Worm (Caenorhabditis elegans) whole organism, L4 larva: ENCODE measurements around the gene tat-3.

Source experiments
- D1046.2 ChIP-seq: fragments of 200-800 bp; sonication (Bioruptor generic); IDR thresholded peaks from 2 replicates; pipeline ENCODE4 v1.3.6; 2022; ENCODE audit warnings: missing genetic modification characterization, missing compliant biosample characterization
- F10B5.3 ChIP-seq: sonication (generic microtip); optimal IDR thresholded peaks from 2 replicates; lab custom pipeline; 2016; ENCODE audit warnings: mild to moderate bottlenecking, missing genetic modification characterization, missing compliant biosample characterization
- F37D6.2 ChIP-seq: sonication (generic microtip); optimal IDR thresholded peaks from 2 replicates; lab custom pipeline; 2016; ENCODE audit warnings: mild to moderate bottlenecking, missing genetic modification characterization, missing compliant biosample characterization
- ZK337.2 ChIP-seq: fragments of 200-800 bp; sonication (Bioruptor generic); IDR thresholded peaks from 2 replicates; pipeline ENCODE4 v1.3.6; 2022; ENCODE audit warnings: missing genetic modification reagents, missing genetic modification characterization, missing compliant biosample characterization
- ZK546.5 ChIP-seq, 2 experiments: sonication (generic microtip); optimal IDR thresholded peaks; 2 replicates each; lab custom pipeline; 2017; ENCODE audit warnings: missing biosample characterization in 2 of 2, missing genetic modification characterization in 2 of 2
- aha-1 ChIP-seq: fragments of 150-350 bp; peaks from one replicate; lab custom pipeline; 2014; ENCODE audit warnings: missing biosample characterization, missing genetic modification characterization
- aly-2 ChIP-seq: sonication (generic microtip); optimal IDR thresholded peaks from 2 replicates; lab custom pipeline; 2018; ENCODE audit warnings: missing biosample characterization, missing genetic modification characterization
- arid-1 ChIP-seq: fragments of 200-800 bp; sonication (Bioruptor generic); conservative IDR thresholded peaks from 2 replicates; pipeline ENCODE4 v1.3.6; 2022; ENCODE audit warnings: missing genetic modification reagents, missing genetic modification characterization, missing compliant biosample characterization
- attf-4 ChIP-seq: sonication (generic microtip); optimal IDR thresholded peaks from 3 replicates; lab custom pipeline; 2017; ENCODE audit warnings: missing biosample characterization, missing genetic modification characterization
- ceh-28 ChIP-seq: fragments of 150-350 bp; optimal IDR thresholded peaks from 2 replicates; lab custom pipeline; 2014; ENCODE audit warnings: missing biosample characterization, missing genetic modification reagents, missing genetic modification characterization
- ceh-32 ChIP-seq: sonication (generic microtip); optimal IDR thresholded peaks from 2 replicates; lab custom pipeline; 2016; ENCODE audit warnings: mild to moderate bottlenecking, missing genetic modification characterization, missing compliant biosample characterization; ENCODE audit not compliant: poor library complexity
- ceh-44 ChIP-seq: fragments of 200-800 bp; sonication (Bioruptor generic); IDR thresholded peaks from 2 replicates; pipeline ENCODE4 v1.3.6; 2022; ENCODE audit warnings: missing genetic modification reagents, missing genetic modification characterization, missing compliant biosample characterization
- ceh-62 ChIP-seq: sonication (generic microtip); optimal IDR thresholded peaks from 2 replicates; lab custom pipeline; 2017; ENCODE audit warnings: missing biosample characterization, missing genetic modification characterization
- ceh-82 ChIP-seq: sonication (generic microtip); optimal IDR thresholded peaks from 2 replicates; lab custom pipeline; 2017; ENCODE audit warnings: missing biosample characterization, missing genetic modification characterization
- daf-12 ChIP-seq: fragments of 150-350 bp; optimal IDR thresholded peaks from 2 replicates; lab custom pipeline; 2014; ENCODE audit warnings: missing biosample characterization, missing genetic modification reagents, missing genetic modification characterization
- dpl-1 ChIP-seq: fragments of 150-350 bp; optimal IDR thresholded peaks from 2 replicates; lab custom pipeline; 2014; ENCODE audit warnings: missing biosample characterization, missing genetic modification reagents, missing genetic modification characterization
- duxl-1 ChIP-seq: sonication (generic microtip); optimal IDR thresholded peaks from 2 replicates; lab custom pipeline; 2016; ENCODE audit warnings: mild to moderate bottlenecking, missing genetic modification characterization, moderate library complexity, missing compliant biosample characterization; ENCODE audit not compliant: poor library complexity
- dve-1 ChIP-seq: sonication (generic microtip); optimal IDR thresholded peaks from 2 replicates; lab custom pipeline; 2017; ENCODE audit warnings: antibody characterized with exemption, mild to moderate bottlenecking, missing genetic modification characterization, missing compliant biosample characterization; ENCODE audit not compliant: insufficient read depth
- egl-27 ChIP-seq: sonication (generic microtip); optimal IDR thresholded peaks from 3 replicates; lab custom pipeline; 2017; ENCODE audit warnings: missing biosample characterization, missing genetic modification reagents, missing genetic modification characterization
- fkh-10 ChIP-seq: fragments of 150-350 bp; optimal IDR thresholded peaks from 2 replicates; lab custom pipeline; 2014; ENCODE audit warnings: missing biosample characterization, missing genetic modification reagents, missing genetic modification characterization
- fos-1 ChIP-seq: fragments of 150-350 bp; optimal IDR thresholded peaks from 2 replicates; lab custom pipeline; 2014; ENCODE audit warnings: missing biosample characterization, missing genetic modification characterization
- gei-8 ChIP-seq: fragments of 200-800 bp; sonication (Bioruptor generic); optimal IDR thresholded peaks from 2 replicates; lab custom pipeline; 2018; ENCODE audit warnings: mild to moderate bottlenecking, missing genetic modification characterization, missing compliant biosample characterization
- hif-1 ChIP-seq, 2 experiments: sonication (generic microtip); optimal IDR thresholded peaks; 2 replicates each; lab custom pipeline; 2016 to 2017; ENCODE audit warnings: missing compliant biosample characterization in 2 of 2, missing genetic modification characterization in 2 of 2, missing genetic modification reagents in 2 of 2, missing genotype in 2 of 2, mild to moderate bottlenecking in 1 of 2
- hmg-1.1 ChIP-seq: fragments of 200-800 bp; sonication (Bioruptor generic); IDR thresholded peaks from 2 replicates; pipeline ENCODE4 v1.3.6; 2022; ENCODE audit warnings: missing genetic modification reagents, missing genetic modification characterization, missing compliant biosample characterization
- lim-7 ChIP-seq: fragments of 200-800 bp; sonication (Bioruptor generic); IDR thresholded peaks from 2 replicates; pipeline ENCODE4 v1.3.6; 2022; ENCODE audit warnings: missing genetic modification characterization, missing compliant biosample characterization
- lin-1 ChIP-seq: fragments of 200-800 bp; sonication (Bioruptor generic); IDR thresholded peaks from 2 replicates; pipeline ENCODE4 v1.3.6; 2022; ENCODE audit warnings: missing genetic modification reagents, missing genetic modification characterization, missing compliant biosample characterization
- lin-29 ChIP-seq: fragments of 200-800 bp; sonication (Bioruptor generic); IDR thresholded peaks from 2 replicates; pipeline ENCODE4 v1.3.6; 2022; ENCODE audit warnings: missing genetic modification reagents, missing genetic modification characterization, missing compliant biosample characterization
- lin-38 ChIP-seq: fragments of 200-800 bp; sonication (Bioruptor generic); IDR thresholded peaks from 2 replicates; pipeline ENCODE4 v1.3.6; 2022; ENCODE audit warnings: missing genetic modification reagents, missing genetic modification characterization, missing compliant biosample characterization
- lir-3 ChIP-seq: sonication (generic microtip); optimal IDR thresholded peaks from 2 replicates; lab custom pipeline; 2016; ENCODE audit warnings: mild to moderate bottlenecking, missing genetic modification characterization, missing compliant biosample characterization
- madf-5 ChIP-seq, 2 experiments: fragments of 200-800 bp; sonication (Bioruptor generic); IDR thresholded peaks; 2 replicates each; pipeline ENCODE4 v1.3.6; 2022; ENCODE audit warnings: missing compliant biosample characterization in 2 of 2, missing genetic modification characterization in 2 of 2
- mep-1 ChIP-seq: fragments of 150-350 bp; sonication (generic microtip); optimal IDR thresholded peaks from 3 replicates; lab custom pipeline; 2014; ENCODE audit warnings: missing biosample characterization, missing genetic modification characterization
- mxl-3 ChIP-seq: fragments of 200-800 bp; sonication (Bioruptor generic); optimal IDR thresholded peaks from 2 replicates; lab custom pipeline; 2018; ENCODE audit warnings: mild to moderate bottlenecking, missing genetic modification characterization, missing compliant biosample characterization
- nhr-11 ChIP-seq: fragments of 150-350 bp; optimal IDR thresholded peaks from 2 replicates; lab custom pipeline; 2014; ENCODE audit warnings: missing biosample characterization, missing genetic modification characterization
- nhr-28 ChIP-seq: fragments of 150-350 bp; optimal IDR thresholded peaks from 2 replicates; lab custom pipeline; 2014; ENCODE audit warnings: missing biosample characterization, missing genetic modification characterization
- nhr-41 ChIP-seq: fragments of 200-800 bp; sonication (Bioruptor generic); IDR thresholded peaks from 2 replicates; pipeline ENCODE4 v1.3.6; 2022; ENCODE audit warnings: missing genetic modification reagents, missing genetic modification characterization, missing compliant biosample characterization
- php-3 ChIP-seq: fragments of 200-800 bp; sonication (Bioruptor generic); IDR thresholded peaks from 2 replicates; pipeline ENCODE4 v1.3.6; 2022; ENCODE audit warnings: missing genetic modification reagents, missing genetic modification characterization, missing compliant biosample characterization
- pqm-1 ChIP-seq: sonication (generic microtip); optimal IDR thresholded peaks from 2 replicates; lab custom pipeline; 2017; ENCODE audit warnings: missing biosample characterization, missing genetic modification characterization
- rbr-2 ChIP-seq: sonication (generic microtip); optimal IDR thresholded peaks from 2 replicates; lab custom pipeline; 2016; ENCODE audit warnings: missing genotype, missing genetic modification characterization, missing compliant biosample characterization
- saeg-2 ChIP-seq: fragments of 200-800 bp; sonication (Bioruptor generic); IDR thresholded peaks from 2 replicates; pipeline ENCODE4 v1.3.6; 2022; ENCODE audit warnings: missing genetic modification reagents, missing genetic modification characterization, missing compliant biosample characterization
- skn-1 ChIP-seq: fragments of 150-350 bp; optimal IDR thresholded peaks from 2 replicates; lab custom pipeline; 2014; ENCODE audit warnings: missing biosample characterization, missing genetic modification characterization
- snpc-1.2 ChIP-seq: fragments of 200-800 bp; sonication (Bioruptor generic); IDR thresholded peaks from 2 replicates; pipeline ENCODE4 v1.3.6; 2022; ENCODE audit warnings: missing genetic modification reagents, missing genetic modification characterization, missing compliant biosample characterization
- spr-1 ChIP-seq: sonication (generic microtip); optimal IDR thresholded peaks from 2 replicates; lab custom pipeline; 2016; ENCODE audit warnings: mild to moderate bottlenecking, missing genetic modification characterization, missing compliant biosample characterization
- tag-97 ChIP-seq: fragments of 200-800 bp; sonication (Bioruptor generic); IDR thresholded peaks from 2 replicates; pipeline ENCODE4 v1.3.6; 2022; ENCODE audit warnings: missing genetic modification characterization, missing compliant biosample characterization
- tra-1 ChIP-seq: fragments of 200-800 bp; sonication (Bioruptor generic); IDR thresholded peaks from 2 replicates; pipeline ENCODE4 v1.3.6; 2022; ENCODE audit warnings: missing genetic modification reagents, missing genetic modification characterization, missing compliant biosample characterization
- unc-39 ChIP-seq: sonication (generic microtip); optimal IDR thresholded peaks from 2 replicates; lab custom pipeline; 2017; ENCODE audit warnings: missing biosample characterization, missing genetic modification characterization
- unc-62 ChIP-seq, 3 experiments: fragments of 150-350 bp in 1 of 3; sonication (generic microtip); optimal IDR thresholded peaks in 2 of 3; peaks in 1 of 3; 1 replicate in 1 of 3; 2 replicates in 2 of 3; lab custom pipeline; 2014 to 2017; ENCODE audit warnings: missing biosample characterization in 3 of 3, missing genetic modification characterization in 3 of 3, missing genetic modification reagents in 3 of 3, missing genotype in 1 of 3
- zfp-2 ChIP-seq: sonication (generic microtip); optimal IDR thresholded peaks from 2 replicates; lab custom pipeline; 2016; ENCODE audit warnings: mild to moderate bottlenecking, missing genetic modification characterization, missing compliant biosample characterization
- zip-2 ChIP-seq: fragments of 150-350 bp; optimal IDR thresholded peaks from 2 replicates; lab custom pipeline; 2014; ENCODE audit warnings: missing biosample characterization, missing genetic modification characterization
- ztf-7 ChIP-seq: fragments of 150-350 bp; optimal IDR thresholded peaks from 2 replicates; lab custom pipeline; 2014; ENCODE audit warnings: missing biosample characterization, missing genetic modification characterization

The tat-3 gene

DNA sequence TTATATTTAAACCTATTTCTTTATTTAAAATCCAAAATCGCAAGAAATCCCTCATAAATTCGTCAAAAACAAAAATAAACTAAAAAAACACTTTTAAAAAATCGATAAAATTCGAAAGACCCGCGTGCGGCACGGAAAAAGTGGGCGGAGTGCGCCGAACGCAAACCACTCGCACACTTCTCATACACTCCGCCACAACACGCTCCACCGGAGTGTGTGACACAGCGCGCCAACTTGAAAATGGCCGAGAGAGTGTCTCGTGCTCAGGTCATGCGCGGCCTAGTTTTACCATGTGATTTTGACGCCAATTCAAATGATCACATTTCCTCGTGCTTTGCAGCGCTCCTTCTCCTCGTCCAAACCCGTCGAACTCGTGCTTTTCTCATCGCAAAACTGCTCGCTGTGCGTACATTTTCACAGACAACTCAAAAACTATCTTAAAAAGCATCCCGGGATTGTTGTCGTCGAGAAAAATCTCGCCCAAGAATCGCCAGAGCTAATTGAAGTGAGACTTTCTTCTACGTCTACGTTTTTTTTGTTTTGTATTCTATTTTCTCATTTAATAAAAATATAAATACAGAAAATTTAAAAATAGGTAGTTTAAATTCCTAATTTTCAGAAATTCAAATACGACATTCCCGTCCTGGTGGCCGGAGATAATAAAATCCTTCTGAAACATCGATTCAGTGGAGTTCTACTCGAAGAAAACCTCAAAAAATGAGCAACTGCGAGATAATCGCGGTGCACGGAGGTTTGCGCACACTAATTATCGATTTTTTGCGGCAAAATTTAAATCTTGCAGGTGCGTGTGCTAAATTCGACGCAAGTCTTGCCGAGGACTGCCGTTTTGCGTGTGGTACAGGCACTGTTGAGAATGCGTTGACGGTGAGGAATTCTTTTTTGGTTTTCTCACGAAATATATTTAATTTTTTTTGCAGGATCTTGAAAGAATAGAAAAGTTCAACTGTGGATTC lies 28.8 kb upstream of the tat-3 start, which contains the start of gene tasp-1 (continued):
- TF ChIP-seq ceh-28 (tag; lab: Kevin White, UChicago) (peak; percentile 96), ceh-82 (tag; lab: Kevin White, UChicago) (peak; percentile 88), saeg-2 (GFP tag; lab: Robert Waterston, UW) (peak; percentile 100), skn-1 (peak; percentile 98), gei-8 (GFP tag; lab: Kevin White, UChicago) (peak; percentile 99), daf-12 (no peak), lin-1 (peak; percentile 99), attf-4 (tag; lab: Kevin White, UChicago) (peak; percentile 79), hif-1 (tag; optimal IDR thresholded peaks at IDR 0.05; lab: Kevin White, UChicago) (peak; percentile 95 to 99), rbr-2 (peak; percentile 100), tag-97 (GFP tag; lab: Robert Waterston, UW) (peak; percentile 96), lin-29 (GFP tag; lab: Robert Waterston, UW) (peak; percentile 99), fkh-10 (GFP tag; lab: Kevin White, UChicago) (peak; percentile 100), php-3 (GFP tag; lab: Robert Waterston, UW) (peak; percentile 99), zfp-2 (tag; lab: Kevin White, UChicago) (peak; percentile 93), unc-39 (peak; percentile 62), ZK546.5 (tag; optimal IDR thresholded peaks at IDR 0.05; lab: Kevin White, UChicago) (peak in 1 of 2 experiments; percentile 89), mep-1 (peak; percentile 100), dve-1 (tag; lab: Kevin White, UChicago) (peak; percentile 100), lin-38 (GFP tag; lab: Robert Waterston, UW) (peak; percentile 99), aly-2 (tag; lab: Kevin White, UChicago) (peak; percentile 94), zip-2 (tag; lab: Kevin White, UChicago) (peak; percentile 93), nhr-41 (GFP tag; lab: Robert Waterston, UW) (peak; percentile 99), arid-1 (GFP tag; lab: Robert Waterston, UW) (peak; percentile 99), F10B5.3 (tag; lab: Kevin White, UChicago) (peak; percentile 91), ZK337.2 (GFP tag; lab: Robert Waterston, UW) (peak; percentile 96), fos-1 (tag; lab: Kevin White, UChicago) (peak; percentile 91), lir-3 (tag; lab: Kevin White, UChicago) (peak; percentile 91), ceh-62 (tag; lab: Kevin White, UChicago) (peak; percentile 30), spr-1 (tag; lab: Kevin White, UChicago) (peak; percentile 98), nhr-28 (tag; lab: Kevin White, UChicago) (peak; percentile 100), tra-1 (GFP tag; lab: Robert Waterston, UW) (peak; percentile 100), pqm-1 (peak; percentile 86), ceh-32 (peak; percentile 90), nhr-11 (peak; percentile 100), egl-27 (tag; lab: Kevin White, UChicago) (peak; percentile 88), snpc-1.2 (GFP tag; lab: Robert Waterston, UW) (peak; percentile 93), ztf-7 (peak; percentile 91), lim-7 (GFP tag; lab: Robert Waterston, UW) (peak; percentile 98), F37D6.2 (tag; lab: Kevin White, UChicago) (peak; percentile 98), unc-62 (GFP tag; optimal IDR thresholded peaks at IDR 0.05 in 1 of 2; lab: Kevin White, UChicago) (peak; percentile 68 to 100), unc-62 (tag; optimal IDR thresholded peaks at IDR 0.05; lab: Kevin White, UChicago) (peak; percentile 90), aha-1 (tag; lab: Kevin White, UChicago) (peak; percentile 100), madf-5 (GFP tag; IDR thresholded peaks at IDR 0.05; lab: Robert Waterston, UW) (peak; percentile 99), ceh-44 (GFP tag; lab: Robert Waterston, UW) (peak; percentile 98), mxl-3 (peak; percentile 100), D1046.2 (GFP tag; lab: Robert Waterston, UW) (peak; percentile 98), hmg-1.1 (GFP tag; lab: Robert Waterston, UW) (peak; percentile 100), dpl-1 (GFP tag; lab: Kevin White, UChicago) (peak; percentile 100), duxl-1 (tag; lab: Kevin White, UChicago) (peak; percentile 98)
